Fruit fly (Drosophila melanogaster): ENCODE data around the gene Whamy.

- TF ChIP-seq esn (GFP tag; optimal IDR thresholded peaks at IDR 0.05) (no peak), fd85E (GFP tag; optimal IDR thresholded peaks at IDR 0.05) (no peak), CG6792 (GFP tag; optimal IDR thresholded peaks at IDR 0.05) (no peak)
These were observed 41.1 kb downstream of the Whamy start, which contains the start of gene alphaTub85E for dm6 chr3R:9733150-9733549.
